Fruit fly (Drosophila melanogaster): ENCODE results near the gene Klp3A.

Gene Klp3A

dm6 chrX:2647472-2647883 lies 43.6 kb upstream of the Klp3A start (continued):
- peak; percentile 43; the same call in 1 of the 2 replicates for TF ChIP-seq E2f2 (GFP tag; IDR thresholded peaks at IDR 0.05)
- peak; percentile 83 for TF ChIP-seq CG12769 (tag; optimal IDR thresholded peaks at IDR 0.05)
- TF ChIP-seq en (GFP tag; optimal IDR thresholded peaks at IDR 0.05), result peak; percentile 34
- TF ChIP-seq gt (GFP tag; IDR thresholded peaks at IDR 0.05), result no peak
- peak; percentile 49 for TF ChIP-seq CG4820 (GFP tag; optimal IDR thresholded peaks at IDR 0.05)
- TF ChIP-seq mld (GFP tag; IDR thresholded peaks at IDR 0.05; ENCODE audit: partially characterized antibody), result no peak
- no peak for TF ChIP-seq CG16813 (GFP tag; IDR thresholded peaks at IDR 0.05; ENCODE audit: partially characterized antibody)
- TF ChIP-seq lab (GFP tag; optimal IDR thresholded peaks at IDR 0.05), result peak; percentile 75
- peak; percentile 72 for TF ChIP-seq CG7839 (tag; optimal IDR thresholded peaks at IDR 0.05)
- no peak for TF ChIP-seq pfk (GFP tag; optimal IDR thresholded peaks at IDR 0.05)
- TF ChIP-seq odd (GFP tag; optimal IDR thresholded peaks at IDR 0.05), result peak; percentile 40
- peak; percentile 18 for TF ChIP-seq CG30431 (GFP tag; optimal IDR thresholded peaks at IDR 0.05)
- peak; percentile 61 for TF ChIP-seq zfh2 (GFP tag; optimal IDR thresholded peaks at IDR 0.05)
- no peak for TF ChIP-seq GATAe (GFP tag; conservative IDR thresholded peaks at IDR 0.05)
- TF ChIP-seq Rfx (GFP tag; IDR thresholded peaks at IDR 0.05), result peak; percentile 73
- TF ChIP-seq NC2α (GFP tag; optimal IDR thresholded peaks at IDR 0.05), result no peak
- no peak for TF ChIP-seq CG33557 (GFP tag; optimal IDR thresholded peaks at IDR 0.05)
- peak; percentile 68 for TF ChIP-seq HHEX (GFP tag; optimal IDR thresholded peaks at IDR 0.05)
- TF ChIP-seq CG11504 (tag; optimal IDR thresholded peaks at IDR 0.05), result peak; percentile 80
- peak; percentile 61 for TF ChIP-seq CG10543 (GFP tag; optimal IDR thresholded peaks at IDR 0.05)
- TF ChIP-seq CG14667 (GFP tag; IDR thresholded peaks at IDR 0.05), result no peak
- no peak for TF ChIP-seq CG1792 (GFP tag; optimal IDR thresholded peaks at IDR 0.05)
- TF ChIP-seq Xrp1 (GFP tag; IDR thresholded peaks at IDR 0.05), result peak; percentile 64
- peak; percentile 50 for TF ChIP-seq CG8388 (GFP tag; optimal IDR thresholded peaks at IDR 0.05)
- TF ChIP-seq Jarid2 (GFP tag; optimal IDR thresholded peaks at IDR 0.05), result no peak
- peak; percentile 4 for TF ChIP-seq ab (GFP tag; optimal IDR thresholded peaks at IDR 0.05)
- 0 out of 2 replicates have a peak, but pooled peaks have one; percentile 23 for TF ChIP-seq CG4360 (GFP tag; IDR thresholded peaks at IDR 0.05)
- no peak for TF ChIP-seq CG10565 (GFP tag; optimal IDR thresholded peaks at IDR 0.05)
- no peak for TF ChIP-seq CG7745 (tag; optimal IDR thresholded peaks at IDR 0.05)
- no peak for TF ChIP-seq cato (GFP tag; optimal IDR thresholded peaks at IDR 0.05; ENCODE audit: borderline replicate concordance)
- TF ChIP-seq CG34224 (GFP tag; IDR thresholded peaks at IDR 0.05; ENCODE audit: partially characterized antibody), result no peak
- TF ChIP-seq CHES-1-like (GFP tag; optimal IDR thresholded peaks at IDR 0.05), result peak; percentile 35
- peak; percentile 37 for TF ChIP-seq CG12299 (tag; optimal IDR thresholded peaks at IDR 0.05)
- peak; percentile 56 for TF ChIP-seq CG10147 (GFP tag; optimal IDR thresholded peaks at IDR 0.05)
- TF ChIP-seq CG30403 (GFP tag; optimal IDR thresholded peaks at IDR 0.05), result peak; percentile 65
- 0 out of 2 replicates have a peak, but pooled peaks have one; percentile 11 for TF ChIP-seq al (GFP tag; IDR thresholded peaks at IDR 0.05)
- peak; percentile 68 for TF ChIP-seq Ptx1 (GFP tag; IDR thresholded peaks at IDR 0.05)
- peak; percentile 52 for TF ChIP-seq oc (tag; optimal IDR thresholded peaks at IDR 0.05)
- no peak for TF ChIP-seq pros (GFP tag; optimal IDR thresholded peaks at IDR 0.05)
- peak; percentile 29 for TF ChIP-seq nerfin-1 (tag; optimal IDR thresholded peaks at IDR 0.05)
- peak; percentile 45; the same call in 1 of the 3 replicates for TF ChIP-seq ken (GFP tag; IDR thresholded peaks at IDR 0.05)
- TF ChIP-seq Atf6 (GFP tag; IDR thresholded peaks at IDR 0.05), result peak; percentile 71
- TF ChIP-seq CG7963 (GFP tag; IDR thresholded peaks at IDR 0.05; ENCODE audit: partially characterized antibody), result no peak
- peak; percentile 30 for TF ChIP-seq kah (GFP tag; optimal IDR thresholded peaks at IDR 0.05)
- TF ChIP-seq CG4424 (GFP tag; optimal IDR thresholded peaks at IDR 0.05), result peak; percentile 62
- peak; percentile 34; the same call in 1 of the 3 replicates for TF ChIP-seq B-H1 (GFP tag; IDR thresholded peaks at IDR 0.05)
- TF ChIP-seq ac (GFP tag; optimal IDR thresholded peaks at IDR 0.05), result no peak
- TF ChIP-seq Blimp-1 (GFP tag; optimal IDR thresholded peaks at IDR 0.05), result peak; percentile 63
- peak; percentile 56 for TF ChIP-seq slbo (GFP tag; IDR thresholded peaks at IDR 0.05)
- no peak for TF ChIP-seq Sry-δ (GFP tag; optimal IDR thresholded peaks at IDR 0.05)

Data from whole organism, embryonic.